Fruit fly (Drosophila melanogaster): Measurements from ENCODE around the gene CG6761.

DNA sequence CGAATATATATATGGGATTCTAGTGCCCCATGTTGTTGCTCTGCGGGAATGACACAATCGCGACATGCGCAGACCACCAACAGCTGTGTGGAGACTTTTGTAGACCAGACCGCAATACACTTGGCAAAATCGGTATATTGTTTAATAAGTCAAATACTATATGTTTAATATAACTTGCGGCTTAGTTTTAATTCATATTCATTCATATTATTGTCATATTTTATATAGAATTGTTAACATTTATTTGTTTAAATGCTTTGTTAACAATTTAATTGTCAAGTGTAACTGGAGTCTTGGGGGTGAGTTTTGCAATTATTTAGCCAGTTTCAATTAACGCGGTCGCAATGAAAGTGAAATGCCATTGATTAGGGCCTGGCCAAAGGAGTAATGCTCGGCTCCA lies 36.2 kb upstream of the CG6761 start:
- no peak for TF ChIP-seq MBD-R2 (GFP tag; IDR thresholded peaks at IDR 0.05)
- no peak for TF ChIP-seq trh (GFP tag; optimal IDR thresholded peaks at IDR 0.05)
- no peak for TF ChIP-seq gcm2 (GFP tag; optimal IDR thresholded peaks at IDR 0.05)
- TF ChIP-seq sob (GFP tag; IDR thresholded peaks at IDR 0.05): 0 out of 2 replicates have a peak, but pooled peaks have one; percentile 25
- TF ChIP-seq CG8478 (optimal IDR thresholded peaks at IDR 0.05): no peak
